Fruit fly (Drosophila melanogaster): Measurements from ENCODE around the gene CG7384.

Gene CG7384

DNA sequence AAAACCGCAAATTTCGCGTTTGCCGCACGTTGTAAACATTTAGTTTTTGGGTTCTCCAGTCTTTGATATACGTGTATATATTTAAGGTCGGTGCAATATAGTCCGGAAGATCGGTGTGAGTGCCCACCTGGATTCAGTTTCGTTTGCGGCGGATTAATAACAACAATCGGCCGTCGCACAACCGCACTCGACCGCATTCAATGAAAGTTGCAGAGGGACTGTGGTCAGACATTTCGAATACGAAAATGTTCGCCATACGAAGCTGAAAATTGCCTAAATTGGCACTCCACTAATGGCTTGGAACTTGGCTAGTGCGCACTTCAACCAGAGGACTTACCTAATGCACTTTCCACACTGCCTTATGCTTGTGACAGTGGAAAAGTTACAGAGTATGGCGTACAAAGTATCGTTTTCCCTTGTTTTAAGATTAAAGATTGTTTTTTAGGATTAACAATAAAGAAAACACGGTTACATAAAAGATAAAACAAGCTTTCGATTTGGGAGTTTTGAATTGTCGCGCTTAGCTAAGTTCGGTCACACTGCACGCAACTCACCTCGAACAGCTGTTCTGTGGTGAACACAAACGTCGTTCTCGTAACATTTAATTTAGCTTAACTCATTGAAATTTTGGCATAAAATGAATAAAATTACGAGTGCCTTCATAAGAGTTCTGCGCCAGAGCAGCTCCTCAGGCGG is 3.5 kb downstream of the CG7384 start, which contains the start of the genes Myo31DF and CG6094 (continued):
- TF ChIP-seq ham (GFP tag; IDR thresholded peaks at IDR 0.05): no peak
- TF ChIP-seq gcm2 (GFP tag; optimal IDR thresholded peaks at IDR 0.05): no peak
- peak in 1 of 2 experiments; percentile 43 for TF ChIP-seq chif (GFP tag; optimal IDR thresholded peaks at IDR 0.05)
- TF ChIP-seq abd-A (tag; optimal IDR thresholded peaks at IDR 0.05): peak; percentile 15
- peak; percentile 55 for TF ChIP-seq B-H2 (GFP tag; optimal IDR thresholded peaks at IDR 0.05)
- peak; percentile 49; the same call in 2 of the 3 replicates for TF ChIP-seq ci (GFP tag; IDR thresholded peaks at IDR 0.05)
- peak; percentile 45 for TF ChIP-seq shn (GFP tag; optimal IDR thresholded peaks at IDR 0.05)
- 0 out of 3 replicates have a peak, but pooled peaks have one; percentile 10 for TF ChIP-seq HLH4C (GFP tag; IDR thresholded peaks at IDR 0.05; ENCODE audit: partially characterized antibody)
- TF ChIP-seq onecut (GFP tag; IDR thresholded peaks at IDR 0.05): no peak
- TF ChIP-seq Myb (GFP tag; optimal IDR thresholded peaks at IDR 0.05): peak; percentile 68
- TF ChIP-seq odd (GFP tag; optimal IDR thresholded peaks at IDR 0.05): no peak
- TF ChIP-seq Gsc (GFP tag; IDR thresholded peaks at IDR 0.05): no peak
- TF ChIP-seq dan (GFP tag; IDR thresholded peaks at IDR 0.05): no peak
- no peak for TF ChIP-seq Hr39 (optimal IDR thresholded peaks at IDR 0.05)
- TF ChIP-seq Hand (GFP tag; optimal IDR thresholded peaks at IDR 0.05): no peak
- peak; percentile 78 for TF ChIP-seq nmo (GFP tag; optimal IDR thresholded peaks at IDR 0.05)
- TF ChIP-seq crp (GFP tag; optimal IDR thresholded peaks at IDR 0.05): peak; percentile 76 to 98
- no peak for TF ChIP-seq seq (GFP tag; IDR thresholded peaks at IDR 0.05)
- peak; percentile 29; the same call in 1 of the 2 replicates for TF ChIP-seq Xrp1 (GFP tag; IDR thresholded peaks at IDR 0.05)
- peak; percentile 86 for TF ChIP-seq CG17802 (tag; optimal IDR thresholded peaks at IDR 0.05)
- no peak for TF ChIP-seq bsh (GFP tag; optimal IDR thresholded peaks at IDR 0.05)
- TF ChIP-seq ftz-f1 (GFP tag; optimal IDR thresholded peaks at IDR 0.05): peak; percentile 48
- no peak for TF ChIP-seq CG7963 (GFP tag; IDR thresholded peaks at IDR 0.05; ENCODE audit: partially characterized antibody)
- no peak for TF ChIP-seq CG15269 (tag; optimal IDR thresholded peaks at IDR 0.05)
- no peak for TF ChIP-seq CG2875 (GFP tag; optimal IDR thresholded peaks at IDR 0.05)
- peak; percentile 12 for TF ChIP-seq HHEX (GFP tag; optimal IDR thresholded peaks at IDR 0.05)
- TF ChIP-seq YL-1 (GFP tag; optimal IDR thresholded peaks at IDR 0.05): no peak
- TF ChIP-seq CG16863 (GFP tag; optimal IDR thresholded peaks at IDR 0.05): no peak
- TF ChIP-seq mld (GFP tag; IDR thresholded peaks at IDR 0.05; ENCODE audit: partially characterized antibody): no peak
- TF ChIP-seq pros (GFP tag; optimal IDR thresholded peaks at IDR 0.05): no peak
- TF ChIP-seq CG17186 (GFP tag; optimal IDR thresholded peaks at IDR 0.05): peak; percentile 97
- TF ChIP-seq CG6654 (GFP tag; optimal IDR thresholded peaks at IDR 0.05): peak; percentile 96
- TF ChIP-seq croc (GFP tag; conservative IDR thresholded peaks at IDR 0.05): 0 out of 3 replicates have a peak, but pooled peaks have one; percentile 13
- peak; percentile 99 for TF ChIP-seq CG9797 (GFP tag; optimal IDR thresholded peaks at IDR 0.05)
- TF ChIP-seq sd (tag; optimal IDR thresholded peaks at IDR 0.05): peak; percentile 65
- TF ChIP-seq CG9932 (GFP tag; IDR thresholded peaks at IDR 0.05): peak; percentile 55
- TF ChIP-seq repo (GFP tag; optimal IDR thresholded peaks at IDR 0.05): no peak
- TF ChIP-seq crc (GFP tag; optimal IDR thresholded peaks at IDR 0.05): no peak
- TF ChIP-seq ATbp (GFP tag; optimal IDR thresholded peaks at IDR 0.05): peak; percentile 28
- TF ChIP-seq bcd (GFP tag; optimal IDR thresholded peaks at IDR 0.05): peak; percentile 57
- TF ChIP-seq CG17385 (GFP tag; optimal IDR thresholded peaks at IDR 0.05): peak; percentile 58
- TF ChIP-seq chinmo (GFP tag; IDR thresholded peaks at IDR 0.05; ENCODE audit: partially characterized antibody): peak; percentile 80
- TF ChIP-seq CG34224 (GFP tag; IDR thresholded peaks at IDR 0.05; ENCODE audit: partially characterized antibody): no peak
- TF ChIP-seq D19B (GFP tag; optimal IDR thresholded peaks at IDR 0.05): no peak
- peak; percentile 90 for TF ChIP-seq CG5180 (GFP tag; optimal IDR thresholded peaks at IDR 0.05)
- TF ChIP-seq pfk (GFP tag; optimal IDR thresholded peaks at IDR 0.05): no peak
- TF ChIP-seq slp2 (GFP tag; optimal IDR thresholded peaks at IDR 0.05): no peak
- TF ChIP-seq Neu2 (GFP tag; optimal IDR thresholded peaks at IDR 0.05; ENCODE audit: borderline replicate concordance): no peak
- TF ChIP-seq ro (GFP tag; IDR thresholded peaks at IDR 0.05): no peak
